Worm (Caenorhabditis elegans): ENCODE results near the gene C16C8.20.

The C16C8.20 gene

DNA sequence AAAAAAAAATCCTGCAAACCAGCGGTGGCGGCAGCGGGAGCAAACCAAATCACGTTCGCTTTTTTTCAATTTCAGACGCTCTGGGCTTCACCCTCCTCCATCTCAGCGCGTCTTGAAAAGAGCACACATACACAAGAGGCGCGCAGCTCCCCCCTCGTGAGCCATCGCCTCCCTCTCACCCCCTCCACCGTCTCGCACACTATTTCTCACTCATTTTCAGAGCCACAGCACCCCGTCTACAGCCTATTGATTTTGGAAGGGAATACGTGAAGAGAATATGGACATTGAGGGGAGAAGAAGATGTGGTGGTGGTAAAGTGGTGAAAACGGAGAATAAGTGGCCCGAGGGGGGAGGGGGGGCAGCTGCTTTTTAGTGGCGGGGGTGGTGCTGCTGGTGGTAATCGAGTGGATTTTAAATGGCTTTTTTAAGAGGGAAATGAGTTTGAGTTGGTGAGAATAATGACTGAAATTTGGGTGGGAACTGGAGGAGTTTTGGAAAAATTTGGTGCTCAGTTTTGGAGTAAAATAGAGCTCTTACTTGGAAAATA lies 18.5 kb upstream of the C16C8.20 start (continued):
- TF ChIP-seq dpl-1 (GFP tag; optimal IDR thresholded peaks at IDR 0.05) (no peak), egrh-3 (GFP tag; IDR thresholded peaks at IDR 0.05) (peak; percentile 57), cebp-1 (GFP tag; IDR thresholded peaks at IDR 0.05) (no peak), cebp-1 (tag; optimal IDR thresholded peaks at IDR 0.05) (peak; percentile 29), hlh-26 (GFP tag; conservative IDR thresholded peaks at IDR 0.05) (no peak), F23B12.7 (tag; optimal IDR thresholded peaks at IDR 0.05; ENCODE audit: insufficient read depth) (no peak), mcd-1 (GFP tag; IDR thresholded peaks at IDR 0.05) (peak; percentile 40; the same call in 1 of the 2 replicates), bed-2 (GFP tag; IDR thresholded peaks at IDR 0.05) (no peak), F33H1.4 (GFP tag; IDR thresholded peaks at IDR 0.05) (no peak), nhr-179 (tag; optimal IDR thresholded peaks at IDR 0.05) (no peak), gei-17 (GFP tag; optimal IDR thresholded peaks at IDR 0.05) (no peak), hmg-1.2 (GFP tag; IDR thresholded peaks at IDR 0.05) (peak; percentile 55; the same call in 1 of the 2 replicates), attf-5 (GFP tag; optimal IDR thresholded peaks at IDR 0.05) (peak; percentile 34), zim-3 (tag; optimal IDR thresholded peaks at IDR 0.05) (no peak), ceh-79 (tag; optimal IDR thresholded peaks at IDR 0.05) (no peak), nhr-27 (tag; optimal IDR thresholded peaks at IDR 0.05) (no peak), ztf-26 (tag; optimal IDR thresholded peaks at IDR 0.05) (no peak), ceh-27 (GFP tag; optimal IDR thresholded peaks at IDR 0.05) (peak; percentile 56)

DNA sequence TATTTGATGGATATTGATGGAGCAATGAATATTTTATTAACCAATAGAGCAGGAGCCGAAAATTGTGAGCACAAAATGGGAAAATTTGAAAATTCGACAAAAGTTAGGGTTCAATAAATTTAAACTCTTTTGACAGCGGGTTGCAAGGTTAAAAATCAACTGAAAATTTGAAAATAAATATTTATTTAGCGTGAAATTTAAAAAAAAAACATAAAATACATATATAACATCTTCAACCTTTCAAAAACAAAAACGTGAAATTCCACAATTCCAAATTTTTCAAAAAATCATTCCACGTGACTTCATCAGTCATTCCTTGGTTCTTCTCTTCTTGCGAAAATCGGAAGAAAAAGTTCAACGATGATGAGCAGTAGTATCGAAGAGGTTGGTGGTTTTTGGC lies 17.3 kb upstream of the C16C8.20 start, which contains the start of gene C16C8.18:
C16C8.18 (plus strand) TSS at position 301 of the 400 bp plus-strand sequence.
- TF ChIP-seq nfya-2 (GFP tag; IDR thresholded peaks at IDR 0.05) (no peak), hmg-20 (GFP tag; IDR thresholded peaks at IDR 0.05) (no peak), lag-1 (GFP tag; IDR thresholded peaks at IDR 0.05) (no peak)

DNA sequence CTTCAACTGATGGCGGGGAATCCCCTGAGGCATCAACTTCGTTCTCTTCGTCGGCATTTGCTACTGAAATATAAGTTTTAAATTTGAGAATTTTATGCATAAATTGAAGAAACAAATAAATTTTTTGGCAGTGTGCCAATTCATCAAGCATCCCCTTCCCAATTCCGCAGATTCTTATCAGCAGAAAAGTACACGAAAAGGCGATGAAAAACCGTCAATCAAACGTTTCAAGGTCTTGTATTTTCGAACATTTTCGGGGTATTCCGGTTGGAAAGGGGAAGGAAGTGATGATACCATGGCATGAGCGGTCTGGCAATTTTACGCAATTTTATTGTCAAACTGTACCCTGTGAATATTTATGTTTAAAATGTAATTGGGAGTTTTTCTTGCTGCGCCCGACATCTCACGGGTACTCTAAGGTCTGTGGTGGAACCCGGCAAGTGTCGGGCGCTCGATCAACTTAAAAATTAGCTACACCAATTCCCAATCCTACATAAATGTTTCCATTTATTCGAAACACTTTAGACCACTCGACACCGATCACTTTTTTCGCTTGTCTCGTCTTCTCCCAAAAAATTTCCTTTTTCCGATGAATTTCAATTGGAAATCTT lies 11.7 kb upstream of the C16C8.20 start:
- TF ChIP-seq ZK185.1 (tag; optimal IDR thresholded peaks at IDR 0.05; ENCODE audit: poor library complexity, severe bottlenecking) (no peak), F57A8.1 (GFP tag; optimal IDR thresholded peaks at IDR 0.05) (no peak), mcd-1 (GFP tag; IDR thresholded peaks at IDR 0.05) (no peak), nhr-80 (tag; optimal IDR thresholded peaks at IDR 0.05) (peak; percentile 30), aptf-3 (GFP tag; IDR thresholded peaks at IDR 0.05) (no peak), efl-1 (GFP tag; optimal IDR thresholded peaks at IDR 0.05) (no peak), snpc-4 (GFP tag; optimal IDR thresholded peaks at IDR 0.05) (no peak), snpc-4 (tag; optimal IDR thresholded peaks at IDR 0.05) (peak; percentile 3 to 75 (median 58)), mxl-1 (tag; optimal IDR thresholded peaks at IDR 0.05) (no peak), repo-1 (tag; optimal IDR thresholded peaks at IDR 0.05) (no peak), mes-4 (tag; optimal IDR thresholded peaks at IDR 0.05) (no peak), lsy-27 (tag; optimal IDR thresholded peaks at IDR 0.05; ENCODE audit: borderline replicate concordance, insufficient read depth) (no peak), snpc-1.3 (tag; optimal IDR thresholded peaks at IDR 0.05; ENCODE audit: insufficient read depth) (no peak), dox-1 (GFP tag; IDR thresholded peaks at IDR 0.05) (0 out of 2 replicates have a peak, but pooled peaks have one; percentile 16), rcor-1 (GFP tag; IDR thresholded peaks at IDR 0.05) (no peak), ets-4 (GFP tag; optimal IDR thresholded peaks at IDR 0.05) (peak; percentile 17)

All from whole organism, young adult.